Worm (Caenorhabditis elegans) whole organism, young adult: ENCODE measurements around the gene clec-167.

Source experiments
- B0019.2 ChIP-seq: fragments of 200-800 bp; sonication (Bioruptor generic); conservative IDR thresholded peaks from 2 replicates; pipeline ENCODE4 v1.3.6; 2022; ENCODE audit warnings: missing genetic modification reagents, missing genetic modification characterization, missing compliant biosample characterization
- B0261.1 ChIP-seq: sonication (generic microtip); optimal IDR thresholded peaks from 2 replicates; lab custom pipeline; 2016; ENCODE audit warnings: mild to moderate bottlenecking, missing genetic modification characterization, moderate library complexity, missing compliant biosample characterization
- F57A8.1 ChIP-seq: fragments of 200-800 bp; sonication (Bioruptor generic); optimal IDR thresholded peaks from 2 replicates; lab custom pipeline; 2018; ENCODE audit warnings: mild to moderate bottlenecking, missing genetic modification characterization, moderate library complexity, missing compliant biosample characterization
- F57C9.4 ChIP-seq: sonication (generic microtip); optimal IDR thresholded peaks from 2 replicates; lab custom pipeline; 2017; ENCODE audit warnings: mild to moderate bottlenecking, missing genetic modification characterization, missing compliant biosample characterization
- T07F8.4 ChIP-seq: sonication (generic microtip); optimal IDR thresholded peaks from 2 replicates; lab custom pipeline; 2016; ENCODE audit warnings: mild to moderate bottlenecking, missing genetic modification characterization, moderate library complexity, missing compliant biosample characterization
- T26A5.8 ChIP-seq: sonication (generic microtip); optimal IDR thresholded peaks from 2 replicates; lab custom pipeline; 2016; ENCODE audit warnings: missing genetic modification characterization, missing compliant biosample characterization
- Y56A3A.18 ChIP-seq: fragments of 200-800 bp; sonication (Bioruptor generic); IDR thresholded peaks from 2 replicates; pipeline ENCODE4 v1.3.6; 2022; ENCODE audit warnings: missing genetic modification reagents, missing genetic modification characterization, missing compliant biosample characterization
- Y67H2A.10 ChIP-seq: fragments of 200-800 bp; sonication (Bioruptor generic); conservative IDR thresholded peaks from 2 replicates; pipeline ENCODE4 v1.3.6; 2022; ENCODE audit warnings: missing genetic modification reagents, missing genetic modification characterization, missing compliant biosample characterization
- Y79H2A.3 ChIP-seq: fragments of 200-800 bp; sonication (Bioruptor generic); conservative IDR thresholded peaks from 2 replicates; pipeline ENCODE4 v1.3.6; 2022; ENCODE audit warnings: missing genetic modification reagents, missing genetic modification characterization, missing compliant biosample characterization
- ZK185.1 ChIP-seq: sonication (generic microtip); optimal IDR thresholded peaks from 2 replicates; lab custom pipeline; 2016; ENCODE audit warnings: mild to moderate bottlenecking, missing genetic modification characterization, missing compliant biosample characterization; ENCODE audit not compliant: poor library complexity, severe bottlenecking
- attf-5 ChIP-seq: fragments of 200-800 bp; sonication (Bioruptor generic); optimal IDR thresholded peaks from 2 replicates; lab custom pipeline; 2018; ENCODE audit warnings: mild to moderate bottlenecking, missing genetic modification characterization, missing compliant biosample characterization
- attf-6 ChIP-seq: fragments of 200-800 bp; sonication (Bioruptor generic); IDR thresholded peaks from 2 replicates; pipeline ENCODE4 v1.3.6; 2022; ENCODE audit warnings: missing genetic modification reagents, missing genetic modification characterization, missing compliant biosample characterization
- bed-1 ChIP-seq: fragments of 200-800 bp; sonication (Bioruptor generic); IDR thresholded peaks from 2 replicates; pipeline ENCODE4 v1.3.6; 2022; ENCODE audit warnings: missing genetic modification reagents, missing genetic modification characterization, missing compliant biosample characterization
- bed-2 ChIP-seq: fragments of 200-800 bp; sonication (Bioruptor generic); IDR thresholded peaks from 2 replicates; pipeline ENCODE4 v1.3.6; 2022; ENCODE audit warnings: missing genetic modification reagents, missing genetic modification characterization, missing compliant biosample characterization
- ccch-3 ChIP-seq: fragments of 200-800 bp; sonication (Bioruptor generic); optimal IDR thresholded peaks from 2 replicates; lab custom pipeline; 2018; ENCODE audit warnings: mild to moderate bottlenecking, missing genetic modification characterization, missing compliant biosample characterization
- cebp-1 ChIP-seq, 2 experiments: fragments of 200-800 bp in 1 of 2; sonication (Bioruptor generic) in 1 of 2; sonication (generic microtip) in 1 of 2; IDR thresholded peaks in 1 of 2; optimal IDR thresholded peaks in 1 of 2; 2 replicates each; pipeline versions ENCODE4 v1.3.6 to Lab custom; 2017 to 2022; ENCODE audit warnings: missing compliant biosample characterization in 2 of 2, missing genetic modification characterization in 2 of 2, mild to moderate bottlenecking in 1 of 2, missing genetic modification reagents in 1 of 2, moderate library complexity in 1 of 2
- ceh-100 ChIP-seq: fragments of 200-800 bp; sonication (Bioruptor generic); IDR thresholded peaks from 2 replicates; pipeline ENCODE4 v1.3.6; 2022; ENCODE audit warnings: missing genetic modification reagents, missing genetic modification characterization, missing compliant biosample characterization
- ceh-58 ChIP-seq: fragments of 200-800 bp; sonication (Bioruptor generic); IDR thresholded peaks from 2 replicates; pipeline ENCODE4 v1.3.6; 2022; ENCODE audit warnings: missing genetic modification characterization, missing compliant biosample characterization
- egl-18 ChIP-seq: fragments of 200-800 bp; sonication (Bioruptor generic); IDR thresholded peaks from 2 replicates; pipeline ENCODE4 v1.3.6; 2022; ENCODE audit warnings: missing genetic modification reagents, missing genetic modification characterization, missing compliant biosample characterization
- ekl-4 ChIP-seq: fragments of 200-800 bp; sonication (Bioruptor generic); IDR thresholded peaks from 2 replicates; pipeline ENCODE4 v1.3.6; 2022; ENCODE audit warnings: missing genetic modification reagents, missing genetic modification characterization, missing compliant biosample characterization
- fkh-3 ChIP-seq: sonication (generic microtip); optimal IDR thresholded peaks from 2 replicates; lab custom pipeline; 2016; ENCODE audit warnings: mild to moderate bottlenecking, missing genetic modification characterization, missing compliant biosample characterization
- lin-26 ChIP-seq: fragments of 200-800 bp; sonication (Bioruptor generic); IDR thresholded peaks from 2 replicates; pipeline ENCODE4 v1.3.6; 2022; ENCODE audit warnings: missing genetic modification reagents, missing genetic modification characterization, missing compliant biosample characterization
- lin-40 ChIP-seq: sonication (generic microtip); optimal IDR thresholded peaks from 2 replicates; lab custom pipeline; 2016; ENCODE audit warnings: missing genetic modification characterization, mild to moderate bottlenecking, missing compliant biosample characterization, missing genotype, missing genetic modification reagents
- lin-54 ChIP-seq: fragments of 200-800 bp; sonication (Bioruptor generic); optimal IDR thresholded peaks from 2 replicates; lab custom pipeline; 2018; ENCODE audit warnings: mild to moderate bottlenecking, missing genetic modification characterization, missing compliant biosample characterization
- lsl-1 ChIP-seq: fragments of 200-800 bp; sonication (Bioruptor generic); optimal IDR thresholded peaks from 2 replicates; lab custom pipeline; 2018; ENCODE audit warnings: mild to moderate bottlenecking, missing genetic modification characterization, moderate library complexity, missing compliant biosample characterization
- lsy-27 ChIP-seq: sonication (generic microtip); optimal IDR thresholded peaks from 2 replicates; lab custom pipeline; 2017; ENCODE audit warnings: missing genetic modification characterization, mild to moderate bottlenecking, missing compliant biosample characterization, antibody characterized with exemption, missing genotype, borderline replicate concordance; ENCODE audit not compliant: insufficient read depth
- mcd-1 ChIP-seq: fragments of 200-800 bp; sonication (Bioruptor generic); IDR thresholded peaks from 2 replicates; pipeline ENCODE4 v1.3.6; 2022; ENCODE audit warnings: missing genetic modification reagents, missing genetic modification characterization, missing compliant biosample characterization
- nfya-1 ChIP-seq: sonication (generic microtip); optimal IDR thresholded peaks from 2 replicates; lab custom pipeline; 2017; ENCODE audit warnings: antibody characterized with exemption, missing compliant biosample characterization, missing genetic modification characterization, borderline replicate concordance; ENCODE audit not compliant: insufficient read depth
- nfya-2 ChIP-seq: fragments of 200-800 bp; sonication (Bioruptor generic); IDR thresholded peaks from 2 replicates; pipeline ENCODE4 v1.3.6; 2022; ENCODE audit warnings: missing genetic modification reagents, missing genetic modification characterization, missing compliant biosample characterization
- nfyb-1 ChIP-seq: fragments of 200-800 bp; sonication (Bioruptor generic); IDR thresholded peaks from 2 replicates; pipeline ENCODE4 v1.3.6; 2022; ENCODE audit warnings: missing genetic modification reagents, missing genetic modification characterization, missing compliant biosample characterization
- nhr-179 ChIP-seq: sonication (generic microtip); optimal IDR thresholded peaks from 2 replicates; lab custom pipeline; 2016; ENCODE audit warnings: mild to moderate bottlenecking, missing genetic modification characterization, missing compliant biosample characterization
- nhr-27 ChIP-seq: fragments of 200-800 bp; sonication (Bioruptor generic); optimal IDR thresholded peaks from 2 replicates; lab custom pipeline; 2018; ENCODE audit warnings: mild to moderate bottlenecking, missing genetic modification characterization, moderate library complexity, missing compliant biosample characterization
- nhr-80 ChIP-seq: sonication (generic microtip); optimal IDR thresholded peaks from 2 replicates; lab custom pipeline; 2016; ENCODE audit warnings: missing genetic modification characterization, missing compliant biosample characterization
- nhr-90 ChIP-seq: sonication (generic microtip); optimal IDR thresholded peaks from 2 replicates; lab custom pipeline; 2016; ENCODE audit warnings: missing genotype, mild to moderate bottlenecking, missing genetic modification characterization, missing compliant biosample characterization
- pbrm-1 ChIP-seq: fragments of 200-800 bp; sonication (Bioruptor generic); IDR thresholded peaks from 2 replicates; pipeline ENCODE4 v1.3.6; 2022; ENCODE audit warnings: missing genetic modification reagents, missing genetic modification characterization, missing compliant biosample characterization
- rpc-1 ChIP-seq, 2 experiments: fragments of 150-350 bp in 1 of 2; sonication (generic microtip) in 1 of 2; optimal IDR thresholded peaks; 2 replicates each; lab custom pipeline; 2014 to 2018; ENCODE audit warnings: missing biosample characterization in 1 of 2, missing genetic modification characterization in 1 of 2, missing genetic modification reagents in 1 of 2, missing genotype in 1 of 2
- snpc-1.3 ChIP-seq: sonication (generic microtip); optimal IDR thresholded peaks from 2 replicates; lab custom pipeline; 2017; ENCODE audit warnings: missing genetic modification characterization, mild to moderate bottlenecking, missing compliant biosample characterization, antibody characterized with exemption, moderate library complexity, missing genotype, missing genetic modification reagents; ENCODE audit not compliant: insufficient read depth
- sptf-2 ChIP-seq: fragments of 200-800 bp; sonication (Bioruptor generic); optimal IDR thresholded peaks from 2 replicates; lab custom pipeline; 2018; ENCODE audit warnings: mild to moderate bottlenecking, missing genetic modification characterization, missing compliant biosample characterization
- tbx-9 ChIP-seq: sonication (generic microtip); optimal IDR thresholded peaks from 2 replicates; lab custom pipeline; 2016; ENCODE audit warnings: borderline replicate concordance, missing genetic modification characterization, inconsistent platforms, missing compliant biosample characterization
- tlf-1 ChIP-seq: fragments of 200-800 bp; sonication (Bioruptor generic); optimal IDR thresholded peaks from 2 replicates; lab custom pipeline; 2018; ENCODE audit warnings: mild to moderate bottlenecking, missing genetic modification characterization, missing compliant biosample characterization
- xnd-1 ChIP-seq: sonication (generic microtip); optimal IDR thresholded peaks from 2 replicates; lab custom pipeline; 2016; ENCODE audit warnings: missing genotype, missing genetic modification reagents, missing genetic modification characterization, missing compliant biosample characterization
- ztf-18 ChIP-seq: sonication (generic microtip); optimal IDR thresholded peaks from 2 replicates; lab custom pipeline; 2016; ENCODE audit warnings: missing genotype, mild to moderate bottlenecking, missing genetic modification characterization, missing compliant biosample characterization
- ztf-22 ChIP-seq: fragments of 200-800 bp; sonication (Bioruptor generic); optimal IDR thresholded peaks from 2 replicates; lab custom pipeline; 2018; ENCODE audit warnings: mild to moderate bottlenecking, missing genetic modification characterization, moderate library complexity, missing compliant biosample characterization
- ztf-25 ChIP-seq: fragments of 200-800 bp; sonication (Bioruptor generic); IDR thresholded peaks from 2 replicates; pipeline ENCODE4 v1.3.6; 2022; ENCODE audit warnings: missing genetic modification reagents, missing genetic modification characterization, missing compliant biosample characterization
- ztf-6 ChIP-seq: fragments of 200-800 bp; sonication (Bioruptor generic); IDR thresholded peaks from 2 replicates; pipeline ENCODE4 v1.3.6; 2022; ENCODE audit warnings: missing genetic modification reagents, missing genetic modification characterization, missing compliant biosample characterization

The clec-167 gene

ce11 chrIV:1277067-1277466 lies 21.5 kb upstream of the clec-167 start (continued):
- TF ChIP-seq ceh-100 (no peak), F57C9.4 (no peak), Y79H2A.3 (no peak), nhr-90 (tag; lab: Kevin White, UChicago) (no peak), nfya-1 (tag; lab: Kevin White, UChicago) (no peak), tlf-1 (GFP tag; lab: Kevin White, UChicago) (peak; percentile 53), ZK185.1 (tag; lab: Kevin White, UChicago) (no peak), lsl-1 (GFP tag; lab: Kevin White, UChicago) (peak; percentile 91), B0261.1 (tag; lab: Kevin White, UChicago) (no peak), F57A8.1 (GFP tag; lab: Kevin White, UChicago) (no peak), T26A5.8 (tag; lab: Kevin White, UChicago) (no peak), lin-40 (tag; lab: Kevin White, UChicago) (no peak), attf-5 (GFP tag; lab: Kevin White, UChicago) (no peak), bed-2 (GFP tag; lab: Robert Waterston, UW) (no peak), ekl-4 (GFP tag; lab: Robert Waterston, UW) (no peak), ztf-22 (GFP tag; lab: Kevin White, UChicago) (no peak), xnd-1 (peak; percentile 75)

DNA sequence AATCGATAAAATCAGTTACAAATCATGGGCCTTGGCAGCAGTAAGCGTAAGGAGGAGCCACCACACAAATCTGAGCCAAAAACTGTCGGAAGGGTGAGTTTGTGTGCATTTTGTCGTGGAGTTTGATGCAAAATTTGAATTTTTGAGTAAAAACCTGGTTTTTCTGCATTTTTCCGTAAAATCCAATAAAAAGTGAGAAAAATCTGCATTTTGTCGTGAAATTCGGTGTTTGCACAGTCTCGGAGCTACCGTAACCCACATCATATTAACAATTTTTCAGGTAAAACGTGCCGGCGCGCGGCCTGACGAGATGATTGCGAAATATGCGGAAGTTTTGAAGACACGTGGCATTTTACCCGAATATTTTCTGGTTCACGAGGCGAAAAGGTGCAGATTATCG lies 20.4 kb upstream of the clec-167 start:
- TF ChIP-seq lsl-1 (GFP tag; lab: Kevin White, UChicago) = peak; percentile 63
- TF ChIP-seq cebp-1 (GFP tag; IDR thresholded peaks at IDR 0.05; lab: Robert Waterston, UW) = no peak
- TF ChIP-seq cebp-1 (tag; optimal IDR thresholded peaks at IDR 0.05; lab: Kevin White, UChicago) = peak; percentile 82
- TF ChIP-seq ztf-18 = no peak
- TF ChIP-seq mcd-1 (GFP tag; lab: Robert Waterston, UW) = 0 out of 2 replicates have a peak, but pooled peaks have one; percentile 11
- no peak for TF ChIP-seq lin-26 (GFP tag; lab: Robert Waterston, UW)
- no peak for TF ChIP-seq egl-18 (GFP tag; lab: Robert Waterston, UW)
- TF ChIP-seq B0019.2 (GFP tag; lab: Robert Waterston, UW) = peak; percentile 89
- no peak for TF ChIP-seq Y79H2A.3
- TF ChIP-seq snpc-1.3 = no peak
- TF ChIP-seq lin-54 (GFP tag; lab: Kevin White, UChicago) = peak; percentile 18
- no peak for TF ChIP-seq ztf-6 (GFP tag; lab: Robert Waterston, UW)
- no peak for TF ChIP-seq ceh-58 (GFP tag; lab: Robert Waterston, UW)
- no peak for TF ChIP-seq attf-6 (GFP tag; lab: Robert Waterston, UW)
- TF ChIP-seq Y67H2A.10 (GFP tag; lab: Robert Waterston, UW) = no peak

DNA sequence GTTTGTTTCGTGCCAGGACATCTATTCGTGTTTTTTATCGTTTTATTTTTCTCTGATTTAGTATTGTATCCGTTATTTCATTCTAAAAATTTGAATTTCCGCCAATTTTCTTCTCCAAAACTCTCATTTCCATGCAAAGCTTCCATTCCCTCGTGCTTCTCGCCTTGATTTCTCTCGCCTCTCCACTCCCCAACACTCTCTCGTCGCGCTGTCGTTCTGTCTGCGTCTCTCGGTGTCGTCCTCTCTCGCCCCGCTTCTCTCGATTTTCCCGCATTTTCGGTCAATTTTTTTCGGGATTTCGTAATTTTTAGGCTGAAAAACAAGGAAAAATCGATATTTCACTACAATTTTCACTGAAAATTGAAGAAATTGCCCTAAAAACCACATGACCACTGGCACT lies 19.1 kb upstream of the clec-167 start, which contains the start of gene C09E9.1:
TSS of gene C09E9.1 (plus strand) at position 286 of the 400 bp plus-strand sequence.
- TF ChIP-seq ccch-3 (GFP tag; lab: Kevin White, UChicago) = no peak
- peak; percentile 53; the same call in 1 of the 2 replicates for TF ChIP-seq pbrm-1
- TF ChIP-seq T07F8.4 (tag; lab: Kevin White, UChicago) = no peak
- TF ChIP-seq lsy-27 (tag; lab: Kevin White, UChicago) = no peak
- peak; percentile 18 for TF ChIP-seq nhr-80 (tag; lab: Kevin White, UChicago)
- TF ChIP-seq rpc-1 (optimal IDR thresholded peaks at IDR 0.05; lab: Kevin White, UChicago) = no peak
- no peak for TF ChIP-seq rpc-1 (tag; optimal IDR thresholded peaks at IDR 0.05; lab: Kevin White, UChicago)
- TF ChIP-seq tbx-9 (tag; lab: Kevin White, UChicago) = no peak
- TF ChIP-seq ztf-18 = no peak
- TF ChIP-seq nhr-27 (tag; lab: Kevin White, UChicago) = no peak
- no peak for TF ChIP-seq nhr-179 (tag; lab: Kevin White, UChicago)
- 0 out of 2 replicates have a peak, but pooled peaks have one; percentile 24 for TF ChIP-seq nfyb-1 (GFP tag; lab: Robert Waterston, UW)
- TF ChIP-seq nfya-2 = no peak
- 0 out of 2 replicates have a peak, but pooled peaks have one; percentile 24 for TF ChIP-seq B0019.2 (GFP tag; lab: Robert Waterston, UW)
- TF ChIP-seq nhr-90 (tag; lab: Kevin White, UChicago) = no peak
- no peak for TF ChIP-seq sptf-2 (GFP tag; lab: Kevin White, UChicago)
- TF ChIP-seq ztf-25 = no peak
- no peak for TF ChIP-seq bed-1 (GFP tag; lab: Robert Waterston, UW)
- TF ChIP-seq mcd-1 (GFP tag; lab: Robert Waterston, UW) = peak; percentile 72
- no peak for TF ChIP-seq Y56A3A.18
- no peak for TF ChIP-seq fkh-3
